Worm (Caenorhabditis elegans) whole organism, late embryonic: ENCODE data around the gene F14E5.2.

Experiments used
- ceh-34 ChIP-seq: sonication (generic microtip); optimal IDR thresholded peaks from 2 replicates; lab custom pipeline; 2016; ENCODE audit warnings: mild to moderate bottlenecking, missing genetic modification characterization, missing compliant biosample characterization
- hlh-6 ChIP-seq: sonication (generic microtip); optimal IDR thresholded peaks from 2 replicates; lab custom pipeline; 2016; ENCODE audit warnings: missing genotype, missing genetic modification characterization, missing compliant biosample characterization
- madf-2 ChIP-seq: sonication (generic microtip); optimal IDR thresholded peaks from 2 replicates; lab custom pipeline; 2017; ENCODE audit warnings: missing genetic modification characterization, missing compliant biosample characterization
- sox-4 ChIP-seq: sonication (generic microtip); optimal IDR thresholded peaks from 2 replicates; lab custom pipeline; 2017; ENCODE audit warnings: mild to moderate bottlenecking, missing genetic modification characterization, inconsistent platforms, missing compliant biosample characterization
- ttx-3 ChIP-seq: sonication (generic microtip); optimal IDR thresholded peaks from 2 replicates; lab custom pipeline; 2016; ENCODE audit warnings: missing genetic modification reagents, missing genetic modification characterization, missing compliant biosample characterization

ce11 chrII:8437035-8437434 is 8.4 kb upstream of the F14E5.2 start, which contains the start of gene acp-3:
- TF ChIP-seq ttx-3 = no peak
- no peak for TF ChIP-seq ceh-34 (tag; lab: Kevin White, UChicago)
- no peak for TF ChIP-seq madf-2
- no peak for TF ChIP-seq hlh-6 (tag; lab: Kevin White, UChicago)
- TF ChIP-seq sox-4 = no peak
